Fruit fly (Drosophila melanogaster) whole organism, embryonic: Measurements from ENCODE around the gene CG11155.

Source experiments
- ATbp ChIP-seq: fragments of 200-800 bp; sonication (Bioruptor generic); optimal IDR thresholded peaks from 2 replicates; lab custom pipeline; 2017; ENCODE audit warnings: missing biosample characterization, mild to moderate bottlenecking, missing genetic modification characterization, missing genetic modification reagents
- CG1024 ChIP-seq: fragments of 200-800 bp; sonication (Bioruptor generic); IDR thresholded peaks from 2 replicates; pipeline ENCODE4 v1.3.6; 2022; ENCODE audit warnings: missing biosample characterization, missing genetic modification characterization
- CG10431 ChIP-seq: fragments of 200-800 bp; sonication (Bioruptor generic); optimal IDR thresholded peaks from 3 replicates; lab custom pipeline; 2018; ENCODE audit warnings: missing biosample characterization, mild to moderate bottlenecking, missing genetic modification characterization
- CG11247 ChIP-seq: fragments of 200-800 bp; sonication (Bioruptor generic); IDR thresholded peaks from 2 replicates; pipeline ENCODE4 v1.3.6; 2022; ENCODE audit warnings: missing biosample characterization, missing genetic modification characterization
- CG14441 ChIP-seq: fragments of 200-800 bp; sonication (Bioruptor generic); IDR thresholded peaks from 2 replicates; pipeline ENCODE4 v1.3.6; 2022; ENCODE audit warnings: missing biosample characterization, missing genetic modification characterization
- CG14710 ChIP-seq: fragments of 200-800 bp; sonication (Bioruptor generic); optimal IDR thresholded peaks from 3 replicates; lab custom pipeline; 2019; ENCODE audit warnings: missing biosample characterization, mild to moderate bottlenecking, missing genetic modification characterization, moderate library complexity
- CG14965 ChIP-seq: fragments of 200-800 bp; sonication (Bioruptor generic); optimal IDR thresholded peaks from 2 replicates; lab custom pipeline; 2016; ENCODE audit warnings: missing biosample characterization, missing genetic modification characterization, borderline replicate concordance
- CG1602 ChIP-seq: fragments of 200-800 bp; sonication (Bioruptor generic); optimal IDR thresholded peaks from 3 replicates; lab custom pipeline; 2016; ENCODE audit warnings: missing biosample characterization, missing genetic modification characterization
- CG16779 ChIP-seq: fragments of 200-800 bp; sonication (Bioruptor generic); IDR thresholded peaks from 2 replicates; pipeline ENCODE4 v1.3.6; 2022; ENCODE audit warnings: missing biosample characterization, missing genetic modification characterization
- CG17361 ChIP-seq: fragments of 200-800 bp; sonication (Bioruptor generic); IDR thresholded peaks from 3 replicates; pipeline ENCODE4 v1.3.6; 2022; ENCODE audit warnings: missing biosample characterization, missing genetic modification characterization
- CG2129 ChIP-seq: fragments of 200-800 bp; sonication (Bioruptor generic); IDR thresholded peaks from 2 replicates; pipeline ENCODE4 v1.3.6; 2022; ENCODE audit warnings: missing biosample characterization, missing genetic modification characterization; ENCODE audit not compliant: partially characterized antibody
- CG2875 ChIP-seq: fragments of 200-800 bp; sonication (Bioruptor generic); optimal IDR thresholded peaks from 2 replicates; lab custom pipeline; 2017; ENCODE audit warnings: missing biosample characterization, mild to moderate bottlenecking, missing genetic modification characterization, missing genetic modification reagents
- CG30020 ChIP-seq: fragments of 200-800 bp; optimal IDR thresholded peaks from 2 replicates; lab custom pipeline; 2019; ENCODE audit warnings: missing biosample characterization, mild to moderate bottlenecking, missing genetic modification characterization, moderate library complexity
- CG30431 ChIP-seq: fragments of 200-800 bp; sonication (Bioruptor generic); optimal IDR thresholded peaks from 2 replicates; lab custom pipeline; 2017; ENCODE audit warnings: missing biosample characterization, missing genetic modification characterization
- CG3281 ChIP-seq: fragments of 200-800 bp; sonication (Bioruptor generic); optimal IDR thresholded peaks from 3 replicates; lab custom pipeline; 2017; ENCODE audit warnings: missing biosample characterization, mild to moderate bottlenecking, missing genetic modification characterization
- CG33557 ChIP-seq: fragments of 200-800 bp; sonication (Bioruptor generic); optimal IDR thresholded peaks from 2 replicates; lab custom pipeline; 2019; ENCODE audit warnings: missing biosample characterization, mild to moderate bottlenecking, missing genetic modification characterization, moderate library complexity
- CG34422 ChIP-seq: fragments of 200-800 bp; sonication (Bioruptor generic); IDR thresholded peaks from 3 replicates; pipeline ENCODE4 v1.3.6; 2022; ENCODE audit warnings: missing biosample characterization, missing genetic modification characterization
- CG3838 ChIP-seq: fragments of 200-800 bp; sonication (Bioruptor generic); optimal IDR thresholded peaks from 3 replicates; lab custom pipeline; 2016; ENCODE audit warnings: missing biosample characterization, missing genetic modification characterization
- CG4820 ChIP-seq: fragments of 200-800 bp; sonication (Bioruptor generic); optimal IDR thresholded peaks from 3 replicates; lab custom pipeline; 2016; ENCODE audit warnings: missing biosample characterization, missing genetic modification characterization
- CG6683 ChIP-seq: fragments of 200-800 bp; sonication (Bioruptor generic); optimal IDR thresholded peaks from 2 replicates; lab custom pipeline; 2017; ENCODE audit warnings: missing biosample characterization, mild to moderate bottlenecking, missing genetic modification characterization, missing genetic modification reagents
- CG9437 ChIP-seq: fragments of 200-800 bp; sonication (Bioruptor generic); optimal IDR thresholded peaks from 2 replicates; lab custom pipeline; 2018; ENCODE audit warnings: missing biosample characterization, mild to moderate bottlenecking, missing genetic modification characterization
- Dbx ChIP-seq: fragments of 200-800 bp; sonication (Bioruptor generic); IDR thresholded peaks from 3 replicates; pipeline ENCODE4 v1.3.6; 2022; ENCODE audit warnings: missing biosample characterization, missing genetic modification characterization
- Dll ChIP-seq: fragments of 200-800 bp; sonication (Bioruptor generic); IDR thresholded peaks from 4 replicates; pipeline ENCODE4 v1.3.6; 2022; ENCODE audit warnings: missing biosample characterization, missing genetic modification characterization; ENCODE audit not compliant: partially characterized antibody
- Doc2 ChIP-seq: fragments of 200-800 bp; sonication (Bioruptor generic); IDR thresholded peaks from 2 replicates; pipeline ENCODE4 v1.3.6; 2022; ENCODE audit warnings: missing biosample characterization, missing genetic modification characterization
- Hr3 ChIP-seq: fragments of 200-800 bp; sonication (Bioruptor generic); optimal IDR thresholded peaks from 3 replicates; lab custom pipeline; 2016; ENCODE audit warnings: missing biosample characterization, missing genetic modification characterization
- Lim3 ChIP-seq: fragments of 200-800 bp; sonication (Bioruptor generic); IDR thresholded peaks from 2 replicates; pipeline ENCODE4 v1.3.6; 2022; ENCODE audit warnings: missing biosample characterization, missing genetic modification characterization
- Med ChIP-seq: fragments of 200-800 bp; sonication (Bioruptor generic); peaks from one replicate; lab custom pipeline; 2016; ENCODE audit warnings: missing biosample characterization, missing genetic modification characterization, mild to moderate bottlenecking, inconsistent platforms, moderate library complexity
- NC2β ChIP-seq: fragments of 200-800 bp; sonication (Bioruptor generic); optimal IDR thresholded peaks from 2 replicates; lab custom pipeline; 2016; ENCODE audit warnings: missing biosample characterization, missing genetic modification characterization
- NK7.1 ChIP-seq: fragments of 200-800 bp; sonication (Bioruptor generic); optimal IDR thresholded peaks from 3 replicates; lab custom pipeline; 2016; ENCODE audit warnings: missing biosample characterization, missing genetic modification characterization
- Rx ChIP-seq: fragments of 200-800 bp; sonication (Bioruptor generic); IDR thresholded peaks from 2 replicates; pipeline ENCODE4 v1.3.6; 2022; ENCODE audit warnings: missing biosample characterization, missing genetic modification characterization
- Sry-β ChIP-seq: fragments of 200-800 bp; sonication (Bioruptor generic); optimal IDR thresholded peaks from 2 replicates; lab custom pipeline; 2018; ENCODE audit warnings: missing biosample characterization, mild to moderate bottlenecking, missing genetic modification characterization, moderate library complexity
- Sry-δ ChIP-seq: fragments of 200-800 bp; sonication (Bioruptor generic); optimal IDR thresholded peaks from 2 replicates; lab custom pipeline; 2016; ENCODE audit warnings: missing biosample characterization, missing genetic modification characterization
- Xrp1 ChIP-seq: fragments of 200-800 bp; sonication (Bioruptor generic); IDR thresholded peaks from 2 replicates; pipeline ENCODE4 v1.3.6; 2022; ENCODE audit warnings: missing biosample characterization, missing genetic modification characterization
- cg ChIP-seq: fragments of 200-800 bp; sonication (Bioruptor generic); optimal IDR thresholded peaks from 3 replicates; lab custom pipeline; 2019; ENCODE audit warnings: missing biosample characterization, mild to moderate bottlenecking, missing genetic modification characterization, moderate library complexity
- da ChIP-seq: fragments of 200-800 bp; sonication (Bioruptor generic); optimal IDR thresholded peaks from 2 replicates; lab custom pipeline; 2016; ENCODE audit warnings: missing biosample characterization, missing genetic modification characterization
- ems ChIP-seq: fragments of 200-800 bp; sonication (Bioruptor generic); optimal IDR thresholded peaks from 3 replicates; lab custom pipeline; 2016; ENCODE audit warnings: missing biosample characterization, missing genetic modification characterization
- en ChIP-seq: fragments of 200-800 bp; sonication (Bioruptor generic); optimal IDR thresholded peaks from 2 replicates; lab custom pipeline; 2016; ENCODE audit warnings: missing biosample characterization, missing genetic modification characterization
- gce ChIP-seq: fragments of 200-800 bp; sonication (Bioruptor generic); IDR thresholded peaks from 3 replicates; pipeline ENCODE4 v1.3.6; 2022; ENCODE audit warnings: missing biosample characterization, missing genetic modification characterization
- insv ChIP-seq, 2 experiments: fragments of 200-800 bp; sonication (Bioruptor generic); optimal IDR thresholded peaks; 3 replicates each; lab custom pipeline; 2016 to 2018; ENCODE audit warnings: missing biosample characterization in 2 of 2, missing genetic modification characterization in 2 of 2
- kah ChIP-seq: fragments of 200-800 bp; sonication (Bioruptor generic); optimal IDR thresholded peaks from 2 replicates; lab custom pipeline; 2018; ENCODE audit warnings: missing biosample characterization, mild to moderate bottlenecking, missing genetic modification characterization
- kni ChIP-seq: fragments of 200-800 bp; sonication (Bioruptor generic); optimal IDR thresholded peaks from 3 replicates; lab custom pipeline; 2017; ENCODE audit warnings: mild to moderate bottlenecking, missing biosample characterization, missing genetic modification reagents, missing genetic modification characterization
- nom ChIP-seq: fragments of 200-800 bp; sonication (Bioruptor generic); optimal IDR thresholded peaks from 2 replicates; lab custom pipeline; 2017; ENCODE audit warnings: missing biosample characterization, missing genetic modification characterization, mild to moderate bottlenecking, moderate library complexity, missing genetic modification reagents
- ranshi ChIP-seq: fragments of 200-800 bp; sonication (Bioruptor generic); IDR thresholded peaks from 2 replicates; pipeline ENCODE4 v1.3.6; 2022; ENCODE audit warnings: missing biosample characterization, missing genetic modification characterization
- scrt ChIP-seq: fragments of 200-800 bp; sonication (Bioruptor generic); optimal IDR thresholded peaks from 2 replicates; lab custom pipeline; 2018; ENCODE audit warnings: missing biosample characterization, mild to moderate bottlenecking, missing genetic modification characterization, moderate library complexity
- sima ChIP-seq: fragments of 200-800 bp; sonication (Bioruptor generic); optimal IDR thresholded peaks from 2 replicates; lab custom pipeline; 2016; ENCODE audit warnings: missing biosample characterization, missing genetic modification characterization
- sna ChIP-seq: fragments of 200-800 bp; sonication (Bioruptor generic); IDR thresholded peaks from 2 replicates; pipeline ENCODE4 v1.3.6; 2022; ENCODE audit warnings: missing biosample characterization, missing genetic modification characterization; ENCODE audit not compliant: partially characterized antibody
- tin ChIP-seq: fragments of 200-800 bp; sonication (Bioruptor generic); optimal IDR thresholded peaks from 3 replicates; lab custom pipeline; 2016; ENCODE audit warnings: missing biosample characterization, missing genetic modification characterization
- toy ChIP-seq: fragments of 200-800 bp; sonication (Bioruptor generic); IDR thresholded peaks from 2 replicates; pipeline ENCODE4 v1.3.6; 2022; ENCODE audit warnings: missing biosample characterization, missing genetic modification characterization
- trem ChIP-seq: fragments of 200-800 bp; optimal IDR thresholded peaks from 3 replicates; lab custom pipeline; 2019; ENCODE audit warnings: missing biosample characterization, mild to moderate bottlenecking, missing genetic modification characterization, moderate library complexity
- usp ChIP-seq: fragments of >200 bp; optimal IDR thresholded peaks from 2 replicates; lab custom pipeline; 2017; ENCODE audit warnings: missing biosample characterization, missing genetic modification characterization

CG11155 gene

dm6 chr4:1182809-1183208 lies 56.4 kb downstream of the CG11155 start (continued):
- TF ChIP-seq CG9437 (GFP tag; lab: Kevin White, UChicago) (no peak), scrt (GFP tag; lab: Kevin White, UChicago) (no peak), CG3838 (no peak), nom (GFP tag; lab: Kevin White, UChicago) (no peak), Sry-β (GFP tag; lab: Kevin White, UChicago) (no peak), Doc2 (GFP tag; lab: Robert Waterston, UW) (no peak), Med (GFP tag; lab: Kevin White, UChicago) (peak; percentile 6), toy (GFP tag; lab: Robert Waterston, UW) (no peak), kni (GFP tag; lab: Kevin White, UChicago) (no peak), gce (GFP tag; lab: Robert Waterston, UW) (no peak), CG17361 (GFP tag; lab: Robert Waterston, UW) (no peak), trem (tag; lab: Kevin White, UChicago) (no peak), CG4820 (GFP tag; lab: Kevin White, UChicago) (no peak), cg (GFP tag; lab: Kevin White, UChicago) (no peak), ems (no peak), CG34422 (no peak), tin (no peak), CG1602 (no peak), en (GFP tag; lab: Kevin White, UChicago) (no peak), Dll (0 out of 4 replicates have a peak, but pooled peaks have one; percentile 51), usp (no peak), CG33557 (GFP tag; lab: Kevin White, UChicago) (peak; percentile 14), CG14710 (tag; lab: Kevin White, UChicago) (no peak)
- TF ChIP-seq, all 482 proteins: peak for 8

dm6 chr4:1185468-1185867 lies 59.1 kb downstream of the CG11155 start, which contains the start of gene CG33521:
Gene CG33521 (plus strand): TSS chr4:1185768.
- TF ChIP-seq CG6683 (GFP tag; lab: Kevin White, UChicago) = no peak
- no peak for TF ChIP-seq Lim3 (GFP tag; lab: Robert Waterston, UW)
- no peak for TF ChIP-seq CG2875
- TF ChIP-seq CG11247 (GFP tag; lab: Robert Waterston, UW) = no peak
- TF ChIP-seq CG14965 (GFP tag; lab: Kevin White, UChicago) = no peak
- TF ChIP-seq Xrp1 (GFP tag; lab: Robert Waterston, UW) = 0 out of 2 replicates have a peak, but pooled peaks have one; percentile 13
- TF ChIP-seq, all 482 proteins: peak for 1

- TF ChIP-seq kah (GFP tag; lab: Kevin White, UChicago) = no peak
- no peak for TF ChIP-seq NK7.1 (GFP tag; lab: Kevin White, UChicago)
- TF ChIP-seq NC2β (GFP tag; lab: Kevin White, UChicago) = no peak
- TF ChIP-seq CG30431 (GFP tag; lab: Kevin White, UChicago) = no peak
- TF ChIP-seq Dbx = no peak
- TF ChIP-seq da (GFP tag; lab: Kevin White, UChicago) = no peak
- TF ChIP-seq CG10431 (GFP tag; lab: Kevin White, UChicago) = no peak
- TF ChIP-seq sima (GFP tag; lab: Kevin White, UChicago) = no peak
- TF ChIP-seq CG3281 (GFP tag; lab: Kevin White, UChicago) = no peak
- TF ChIP-seq CG16779 (GFP tag; lab: Robert Waterston, UW) = no peak
- no peak for TF ChIP-seq sna
- TF ChIP-seq CG4820 (GFP tag; lab: Kevin White, UChicago) = no peak
- TF ChIP-seq CG2129 (GFP tag; lab: Robert Waterston, UW) = no peak
- peak; percentile 66 for TF ChIP-seq CG30020 (tag; lab: Kevin White, UChicago)
- no peak for TF ChIP-seq Rx (GFP tag; lab: Robert Waterston, UW)
- TF ChIP-seq ATbp (GFP tag; lab: Kevin White, UChicago) = no peak
- TF ChIP-seq CG1024 (GFP tag; lab: Robert Waterston, UW) = 0 out of 2 replicates have a peak, but pooled peaks have one; percentile 35
- TF ChIP-seq CG14441 (GFP tag; lab: Robert Waterston, UW) = no peak
- TF ChIP-seq Lim3 (GFP tag; lab: Robert Waterston, UW) = no peak
- TF ChIP-seq Hr3 (GFP tag; lab: Kevin White, UChicago) = no peak
- TF ChIP-seq Sry-δ (GFP tag; lab: Kevin White, UChicago) = peak; percentile 14
- TF ChIP-seq insv (GFP tag; optimal IDR thresholded peaks at IDR 0.05; lab: Kevin White, UChicago) = no peak
- TF ChIP-seq ranshi (GFP tag; lab: Robert Waterston, UW) = no peak
These were observed 60.4 kb downstream of the CG11155 start for dm6 chr4:1186828-1187227.
